Worm (Caenorhabditis elegans): ENCODE results near the gene neg-1.

DNA sequence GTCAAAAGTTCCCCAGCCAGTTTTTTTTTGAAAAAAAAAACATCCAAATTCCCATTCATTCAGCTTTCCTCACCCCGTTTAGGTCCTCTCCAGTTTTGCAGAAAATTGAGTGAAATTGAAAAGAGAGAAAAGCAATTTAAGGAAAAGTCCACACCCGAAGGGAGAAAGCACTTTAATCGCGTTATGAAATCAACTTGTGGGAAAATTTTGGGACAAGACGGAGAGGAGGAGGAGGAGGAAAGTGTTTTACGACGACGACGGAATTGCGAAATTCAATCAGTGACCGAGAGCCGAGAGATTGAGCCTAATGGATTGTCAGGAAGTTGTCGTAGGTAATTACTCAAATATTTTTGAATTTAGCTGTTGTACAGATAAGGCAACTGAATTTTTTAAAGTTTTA, 17.3 kb downstream of the neg-1 start:
- TF ChIP-seq ceh-83 (GFP tag; optimal IDR thresholded peaks at IDR 0.05) (no peak), nhr-12 (tag; optimal IDR thresholded peaks at IDR 0.05) (no peak), ztf-11 (tag; optimal IDR thresholded peaks at IDR 0.05) (no peak), mab-5 (tag; optimal IDR thresholded peaks at IDR 0.05) (no peak), M03D4.4 (tag; optimal IDR thresholded peaks at IDR 0.05) (no peak)
